Worm (Caenorhabditis elegans): ENCODE data around the gene pqn-87.

DNA sequence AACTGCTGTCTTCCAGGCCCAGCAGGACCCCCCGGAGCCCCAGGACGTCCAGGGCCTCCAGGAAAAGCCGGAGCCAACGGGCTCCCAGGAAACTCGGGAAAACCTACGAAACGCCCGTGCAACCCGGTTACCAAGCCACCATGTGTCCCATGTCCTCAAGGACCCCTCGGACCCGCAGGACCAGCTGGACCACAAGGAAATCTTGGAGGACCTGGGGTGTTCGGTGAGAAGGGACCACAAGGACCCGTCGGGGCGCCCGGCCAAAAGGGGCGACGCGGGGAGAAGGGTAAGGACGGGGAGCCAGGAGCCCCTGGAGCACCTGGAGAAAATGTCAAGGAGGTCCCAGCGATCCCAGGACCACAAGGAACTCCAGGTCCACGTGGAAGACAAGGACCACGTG is 49.5 kb downstream of the pqn-87 start:
- no peak for TF ChIP-seq M03D4.4 (tag; optimal IDR thresholded peaks at IDR 0.05)
- TF ChIP-seq nhr-237 (tag; optimal IDR thresholded peaks at IDR 0.05) = no peak
- no peak for TF ChIP-seq unc-62 (GFP tag; optimal IDR thresholded peaks at IDR 0.05)

Measured in whole organism, mixed stage, embryonic.